Fruit fly (Drosophila melanogaster): ENCODE data around the gene CG31219.

DNA sequence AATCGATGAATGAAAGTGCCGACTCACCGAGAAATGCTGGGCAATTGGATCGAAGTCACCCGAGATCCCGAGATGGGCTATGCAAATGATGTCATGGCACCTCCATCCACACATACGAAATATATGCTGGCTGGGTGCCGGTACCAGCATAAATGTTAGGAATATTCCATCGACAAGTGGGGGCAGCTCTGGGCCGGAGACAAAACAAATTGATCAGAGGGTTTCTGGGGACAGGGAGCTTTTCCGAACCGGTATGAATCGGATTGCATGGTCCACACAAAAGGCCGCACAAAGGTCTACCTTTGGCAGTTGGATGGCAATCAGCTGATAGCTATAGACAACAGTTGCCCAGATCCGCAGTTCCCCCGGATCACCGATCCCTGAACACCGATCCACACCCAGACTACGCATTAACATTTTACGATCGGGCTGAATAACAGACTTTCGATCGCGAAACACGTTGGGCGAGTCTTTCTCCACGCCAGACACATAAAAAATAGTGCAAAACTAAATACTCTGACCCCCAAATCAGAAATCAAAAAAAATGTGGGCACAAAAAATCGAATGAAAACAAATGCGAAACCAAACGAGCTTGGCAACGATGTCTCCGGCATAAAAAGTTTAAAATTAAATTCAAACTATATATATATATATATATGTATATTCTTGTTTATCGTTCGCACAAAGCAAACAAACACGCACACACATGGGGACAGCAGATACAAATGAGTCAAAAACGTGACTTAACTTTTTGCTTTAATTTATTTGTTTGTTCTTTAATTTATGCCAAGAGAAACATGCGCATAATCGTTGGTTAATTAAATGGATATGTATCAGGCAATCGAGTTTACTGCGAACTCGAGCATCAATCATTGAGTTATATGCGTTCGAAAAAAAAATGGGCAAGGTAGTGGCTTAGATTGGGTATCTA is 25.3 kb upstream of the CG31219 start:
- no peak for TF ChIP-seq eg (GFP tag; IDR thresholded peaks at IDR 0.05)
- no peak for TF ChIP-seq lz (GFP tag; optimal IDR thresholded peaks at IDR 0.05)
- TF ChIP-seq CG16779 (tag; optimal IDR thresholded peaks at IDR 0.05) = no peak
- TF ChIP-seq CG15336 (GFP tag; IDR thresholded peaks at IDR 0.05) = no peak
- no peak for TF ChIP-seq fd85E (GFP tag; optimal IDR thresholded peaks at IDR 0.05)
- no peak for TF ChIP-seq Gug (GFP tag; IDR thresholded peaks at IDR 0.05)
- no peak for TF ChIP-seq OdsH (GFP tag; optimal IDR thresholded peaks at IDR 0.05)
- TF ChIP-seq CG3032 (tag; optimal IDR thresholded peaks at IDR 0.05) = no peak
- no peak for TF ChIP-seq Sox102F (GFP tag; optimal IDR thresholded peaks at IDR 0.05)
